Worm (Caenorhabditis elegans) whole organism, late embryonic: ENCODE measurements around the gene C05A2.4.

Experiments used
- ceh-22 ChIP-seq: sonication (generic microtip); optimal IDR thresholded peaks from 2 replicates; lab custom pipeline; 2017; ENCODE audit warnings: missing biosample characterization, missing genetic modification characterization
- ceh-45 ChIP-seq: fragments of 200-800 bp; sonication (Bioruptor generic); IDR thresholded peaks from 2 replicates; pipeline ENCODE4 v1.3.6; 2022; ENCODE audit warnings: missing genetic modification reagents, missing genetic modification characterization, missing compliant biosample characterization
- tbx-2 ChIP-seq: sonication (generic microtip); optimal IDR thresholded peaks from 2 replicates; lab custom pipeline; 2016; ENCODE audit warnings: missing genetic modification characterization, missing compliant biosample characterization
- ttx-3 ChIP-seq: sonication (generic microtip); optimal IDR thresholded peaks from 2 replicates; lab custom pipeline; 2016; ENCODE audit warnings: missing genetic modification reagents, missing genetic modification characterization, missing compliant biosample characterization
- unc-55 ChIP-seq: sonication (generic microtip); optimal IDR thresholded peaks from 2 replicates; lab custom pipeline; 2017; ENCODE audit warnings: missing biosample characterization, missing genetic modification reagents, missing genetic modification characterization

- no peak for TF ChIP-seq tbx-2 (tag; lab: Kevin White, UChicago)
- no peak for TF ChIP-seq ceh-22 (tag; lab: Kevin White, UChicago)
- no peak for TF ChIP-seq ttx-3
- no peak for TF ChIP-seq unc-55 (GFP tag; lab: Kevin White, UChicago)
- TF ChIP-seq ceh-45 (GFP tag; lab: Robert Waterston, UW): no peak
Measured at ce11 chrV:10659343-10659742, 35.9 kb upstream of the C05A2.4 start.
